Worm (Caenorhabditis elegans): ENCODE results near the gene ham-2.

Gene ham-2

DNA sequence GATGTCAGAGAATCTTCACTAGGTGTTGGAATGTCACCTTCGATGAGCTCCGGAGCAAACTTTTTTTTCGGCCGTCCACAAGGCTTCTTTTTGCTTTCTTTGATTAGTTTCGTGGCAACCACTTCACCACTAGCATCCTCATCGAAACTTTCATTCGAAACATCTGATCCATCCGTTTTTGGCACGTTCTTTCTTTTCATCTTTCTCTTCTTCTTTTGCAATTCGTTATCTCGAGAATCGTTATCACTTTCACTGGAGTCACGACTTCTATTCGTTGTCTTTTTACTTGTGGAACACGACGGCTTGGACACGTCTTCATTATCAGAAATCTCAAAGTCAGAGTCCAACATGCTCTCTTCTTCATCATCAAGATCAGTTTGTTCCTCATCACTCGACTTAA is 49.7 kb downstream of the ham-2 start:
- no peak for TF ChIP-seq ceh-36 (tag; optimal IDR thresholded peaks at IDR 0.05)
- TF ChIP-seq scrt-1 (GFP tag; IDR thresholded peaks at IDR 0.05), result no peak
- no peak for TF ChIP-seq sea-1 (GFP tag; conservative IDR thresholded peaks at IDR 0.05)
- TF ChIP-seq tra-4 (tag; optimal IDR thresholded peaks at IDR 0.05), result no peak
- no peak for TF ChIP-seq ceh-13 (GFP tag; optimal IDR thresholded peaks at IDR 0.05)
- TF ChIP-seq aly-1 (tag; optimal IDR thresholded peaks at IDR 0.05), result no peak
- TF ChIP-seq hmbx-1 (tag; optimal IDR thresholded peaks at IDR 0.05), result no peak

DNA sequence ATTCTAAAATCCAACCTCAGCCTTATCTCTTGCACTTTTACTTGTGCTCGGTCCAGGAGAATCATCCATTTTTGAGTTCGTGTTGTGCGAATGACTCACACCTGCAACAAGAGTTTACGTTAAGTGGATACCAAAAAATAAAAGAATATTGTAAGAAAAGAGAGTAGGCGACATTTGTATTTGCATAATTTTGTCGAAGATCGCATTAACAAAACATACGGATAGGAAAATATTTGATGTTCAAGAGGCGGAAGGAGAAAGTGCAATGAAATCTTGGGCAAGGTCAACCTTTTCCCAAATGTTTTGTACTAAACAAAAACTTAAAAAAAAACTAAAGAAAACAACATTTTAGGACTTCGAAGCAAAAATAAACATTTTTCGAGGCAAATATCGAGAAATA is 51.3 kb downstream of the ham-2 start, which contains the start of gene spat-3:
Gene spat-3, minus strand, starts transcription at position 101 of the 400 bp plus-strand sequence.
- no peak for TF ChIP-seq hnd-1 (tag; optimal IDR thresholded peaks at IDR 0.05)
- TF ChIP-seq ceh-36 (tag; optimal IDR thresholded peaks at IDR 0.05), result no peak
- TF ChIP-seq sea-1 (GFP tag; conservative IDR thresholded peaks at IDR 0.05), result no peak
- no peak for TF ChIP-seq scrt-1 (GFP tag; IDR thresholded peaks at IDR 0.05)
- no peak for TF ChIP-seq ceh-13 (GFP tag; optimal IDR thresholded peaks at IDR 0.05)
- TF ChIP-seq ama-1 (optimal IDR thresholded peaks at IDR 0.05), result no peak
- no peak for TF ChIP-seq tbx-37 (GFP tag; conservative IDR thresholded peaks at IDR 0.05)
- TF ChIP-seq tra-4 (tag; optimal IDR thresholded peaks at IDR 0.05), result no peak
- no peak for TF ChIP-seq hmg-4 (GFP tag; optimal IDR thresholded peaks at IDR 0.05)
- no peak for TF ChIP-seq hmbx-1 (tag; optimal IDR thresholded peaks at IDR 0.05)
- TF ChIP-seq aly-1 (tag; optimal IDR thresholded peaks at IDR 0.05), result no peak
- TF ChIP-seq ets-7 (tag; optimal IDR thresholded peaks at IDR 0.05), result no peak
- no peak for TF ChIP-seq pes-1 (GFP tag; IDR thresholded peaks at IDR 0.05)
- no peak for TF ChIP-seq F13C5.2 (tag; optimal IDR thresholded peaks at IDR 0.05)
- TF ChIP-seq flt-1 (GFP tag; IDR thresholded peaks at IDR 0.05), result no peak
- TF ChIP-seq tbx-11 (GFP tag; IDR thresholded peaks at IDR 0.05), result no peak
- TF ChIP-seq B0310.2 (tag; optimal IDR thresholded peaks at IDR 0.05), result no peak

DNA sequence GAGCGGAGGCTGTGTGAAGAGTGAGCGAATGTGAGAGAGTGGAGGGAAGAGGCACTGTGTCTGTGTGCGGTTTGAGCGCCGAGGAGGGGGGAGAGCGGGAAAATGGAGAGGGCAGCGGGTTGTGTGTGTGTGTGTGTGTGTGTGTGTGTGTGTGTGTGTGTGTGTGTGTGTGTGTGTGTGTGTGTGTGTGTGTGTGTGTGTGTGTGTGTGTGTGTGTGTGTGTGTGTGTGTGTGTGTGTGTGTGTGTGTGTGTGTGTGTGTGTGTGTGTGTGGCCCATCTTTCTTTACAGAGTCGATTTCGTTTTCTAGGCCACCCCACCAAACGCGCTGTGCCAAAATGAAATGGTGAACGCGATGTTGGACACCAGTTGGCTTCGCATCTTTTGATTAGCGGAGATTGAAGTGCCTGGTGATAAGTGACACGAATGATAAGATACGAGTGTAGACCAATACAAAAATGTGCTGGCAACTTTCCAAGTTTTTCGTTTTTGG is 52.0 kb downstream of the ham-2 start:
- TF ChIP-seq ceh-36 (tag; optimal IDR thresholded peaks at IDR 0.05) (peak; percentile 48), tbx-11 (GFP tag; IDR thresholded peaks at IDR 0.05) (0 out of 2 replicates have a peak, but pooled peaks have one; percentile 43), flt-1 (GFP tag; IDR thresholded peaks at IDR 0.05) (peak; percentile 51; the same call in 1 of the 2 replicates), hmg-4 (GFP tag; optimal IDR thresholded peaks at IDR 0.05) (peak; percentile 95), tbx-37 (GFP tag; conservative IDR thresholded peaks at IDR 0.05) (peak; percentile 49; the same call in 1 of the 2 replicates), B0310.2 (tag; optimal IDR thresholded peaks at IDR 0.05) (peak; percentile 74), hmbx-1 (tag; optimal IDR thresholded peaks at IDR 0.05) (peak; percentile 53), tra-4 (tag; optimal IDR thresholded peaks at IDR 0.05) (peak; percentile 24), F13C5.2 (tag; optimal IDR thresholded peaks at IDR 0.05) (peak; percentile 82), ceh-13 (GFP tag; optimal IDR thresholded peaks at IDR 0.05) (peak; percentile 45)

DNA sequence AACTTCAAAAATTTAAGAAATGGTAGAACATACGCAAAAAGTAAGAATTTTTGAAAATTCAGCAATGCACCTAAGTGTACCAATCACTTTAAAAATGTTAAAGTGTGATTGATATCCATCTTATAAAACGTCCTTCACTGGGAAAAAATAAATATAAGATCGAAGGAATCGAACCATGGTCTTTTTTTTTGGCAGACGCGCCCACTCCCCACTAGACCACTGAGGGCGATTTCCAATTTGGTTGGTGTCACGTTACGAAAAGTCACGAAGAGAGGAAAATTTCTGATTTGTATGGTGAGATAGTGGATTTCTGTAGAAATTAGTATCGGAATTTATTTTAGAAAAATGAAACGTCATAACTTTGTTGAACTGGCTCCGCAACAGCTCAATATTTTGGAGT is 52.8 kb downstream of the ham-2 start:
- TF ChIP-seq sea-1 (GFP tag; conservative IDR thresholded peaks at IDR 0.05), result no peak
- TF ChIP-seq ama-1 (optimal IDR thresholded peaks at IDR 0.05), result no peak
- TF ChIP-seq ceh-36 (tag; optimal IDR thresholded peaks at IDR 0.05), result no peak
- TF ChIP-seq tra-4 (tag; optimal IDR thresholded peaks at IDR 0.05), result no peak
- TF ChIP-seq hmg-4 (GFP tag; optimal IDR thresholded peaks at IDR 0.05), result no peak
- no peak for TF ChIP-seq pes-1 (GFP tag; IDR thresholded peaks at IDR 0.05)
- no peak for TF ChIP-seq B0310.2 (tag; optimal IDR thresholded peaks at IDR 0.05)
- no peak for TF ChIP-seq ceh-13 (GFP tag; optimal IDR thresholded peaks at IDR 0.05)
- no peak for TF ChIP-seq ets-7 (tag; optimal IDR thresholded peaks at IDR 0.05)

Measured in whole organism, early embryonic.